Fruit fly (Drosophila melanogaster): ENCODE results near the gene betaTub97EF.

- TF ChIP-seq CG6854 (GFP tag; optimal IDR thresholded peaks at IDR 0.05), result no peak
- no peak for TF ChIP-seq Ets21C (GFP tag; optimal IDR thresholded peaks at IDR 0.05)
- TF ChIP-seq CG6808 (GFP tag; optimal IDR thresholded peaks at IDR 0.05), result no peak
- peak; percentile 44 for TF ChIP-seq Sox14 (GFP tag; optimal IDR thresholded peaks at IDR 0.05)
- peak; percentile 69 for TF ChIP-seq CG6163 (GFP tag; IDR thresholded peaks at IDR 0.05)
- TF ChIP-seq CG11902 (GFP tag; optimal IDR thresholded peaks at IDR 0.05), result peak; percentile 24
- TF ChIP-seq CG16779 (tag; optimal IDR thresholded peaks at IDR 0.05), result no peak
- TF ChIP-seq ss (GFP tag; optimal IDR thresholded peaks at IDR 0.05), result no peak
- TF ChIP-seq CG10631 (GFP tag; optimal IDR thresholded peaks at IDR 0.05), result peak; percentile 49
Observed at dm6 chr3R:27988647-27989430, 655 bp upstream of the betaTub97EF start.

Data from whole organism, prepupa.